Worm (Caenorhabditis elegans) whole organism, late embryonic: ENCODE data around the gene cest-17.

Experiments
- K02D7.2 ChIP-seq: sonication (generic microtip); optimal IDR thresholded peaks from 2 replicates; lab custom pipeline; 2017; ENCODE audit warnings: mild to moderate bottlenecking, missing genetic modification characterization, missing compliant biosample characterization
- ama-1 ChIP-seq: fragments of 150-350 bp; optimal IDR thresholded peaks from 2 replicates; lab custom pipeline; 2014
- ceh-14 ChIP-seq: sonication (generic microtip); optimal IDR thresholded peaks from 2 replicates; lab custom pipeline; 2016; ENCODE audit warnings: missing genotype, missing genetic modification characterization, missing compliant biosample characterization
- hlh-30 ChIP-seq: sonication (generic microtip); optimal IDR thresholded peaks from 2 replicates; lab custom pipeline; 2017; ENCODE audit warnings: antibody characterized with exemption, missing genetic modification characterization, missing compliant biosample characterization; ENCODE audit not compliant: insufficient read depth

ce11 chrV:8251075-8251474 lies 47.9 kb downstream of the cest-17 start:
- TF ChIP-seq ama-1 (no peak), K02D7.2 (tag; lab: Kevin White, UChicago) (no peak), ceh-14 (tag; lab: Kevin White, UChicago) (no peak), hlh-30 (no peak)
